Worm (Caenorhabditis elegans) whole organism, L4/young adult: ENCODE measurements around the gene sox-3.

Source experiments
- W03F9.2 ChIP-seq: fragments of 150-350 bp; optimal IDR thresholded peaks from 2 replicates; lab custom pipeline; 2014; ENCODE audit warnings: missing biosample characterization, missing genetic modification characterization
- him-1 ChIP-seq: sonication (generic microtip); optimal IDR thresholded peaks from 2 replicates; lab custom pipeline; 2016; ENCODE audit warnings: missing genotype, missing genetic modification reagents, missing genetic modification characterization, missing compliant biosample characterization

DNA sequence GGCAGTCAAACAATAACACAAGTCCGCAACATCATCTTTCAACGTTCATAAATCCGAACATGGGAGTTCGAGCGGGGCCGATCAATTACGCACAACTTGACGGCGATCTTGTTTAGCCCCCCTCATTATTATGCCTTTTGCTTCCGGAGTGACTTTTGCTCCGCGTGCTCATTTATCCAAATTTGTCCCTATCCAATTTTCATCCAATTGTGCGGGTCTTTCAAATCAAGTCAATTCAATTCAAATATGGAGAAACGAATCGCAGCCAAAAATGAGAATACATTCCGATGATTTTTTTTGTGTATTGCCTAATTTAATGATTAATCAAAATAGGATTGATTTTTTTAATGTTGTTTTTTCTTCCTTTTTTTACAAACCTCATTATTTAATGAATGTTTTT, 30.3 kb downstream of the sox-3 start:
- TF ChIP-seq W03F9.2 (tag; lab: Kevin White, UChicago) (no peak), him-1 (tag; lab: Kevin White, UChicago) (no peak)
